Fruit fly (Drosophila melanogaster) whole organism, embryonic: ENCODE results near the gene CG17601.

Experiments
- CG11093 ChIP-seq: fragments of 200-800 bp; sonication (Bioruptor generic); IDR thresholded peaks from 3 replicates; pipeline ENCODE4 v1.3.6; 2022; ENCODE audit warnings: missing biosample characterization, missing genetic modification characterization
- CG15269 ChIP-seq: fragments of 200-800 bp; sonication (Bioruptor generic); optimal IDR thresholded peaks from 2 replicates; lab custom pipeline; 2018; ENCODE audit warnings: missing biosample characterization, mild to moderate bottlenecking, missing genetic modification characterization, moderate library complexity
- CG2678 ChIP-seq: fragments of 200-800 bp; sonication (Bioruptor generic); optimal IDR thresholded peaks from 3 replicates; lab custom pipeline; 2019; ENCODE audit warnings: missing biosample characterization, mild to moderate bottlenecking, missing genetic modification characterization, moderate library complexity
- ato ChIP-seq: fragments of 200-800 bp; sonication (Bioruptor generic); IDR thresholded peaks from 2 replicates; pipeline ENCODE4 v1.3.6; 2022; ENCODE audit warnings: missing biosample characterization, missing genetic modification characterization; ENCODE audit not compliant: partially characterized antibody
- kah ChIP-seq: fragments of 200-800 bp; sonication (Bioruptor generic); optimal IDR thresholded peaks from 2 replicates; lab custom pipeline; 2018; ENCODE audit warnings: missing biosample characterization, mild to moderate bottlenecking, missing genetic modification characterization
- pum ChIP-seq: fragments of 200-800 bp; sonication (Bioruptor generic); optimal IDR thresholded peaks from 2 replicates; lab custom pipeline; 2016; ENCODE audit warnings: missing biosample characterization, missing genetic modification characterization
- stc ChIP-seq: fragments of 200-800 bp; sonication (Bioruptor generic); IDR thresholded peaks from 2 replicates; pipeline ENCODE4 v1.3.6; 2022; ENCODE audit warnings: missing biosample characterization, missing genetic modification characterization
- zf30C ChIP-seq: fragments of 200-800 bp; sonication (Bioruptor generic); optimal IDR thresholded peaks from 3 replicates; lab custom pipeline; 2018; ENCODE audit warnings: missing biosample characterization, mild to moderate bottlenecking, missing genetic modification characterization

dm6 chrX:22575082-22575481 is 28.2 kb downstream of the CG17601 start:
- no peak for TF ChIP-seq CG15269
- TF ChIP-seq CG2678 (tag; lab: Kevin White, UChicago) = no peak
- no peak for TF ChIP-seq zf30C (GFP tag; lab: Kevin White, UChicago)
- no peak for TF ChIP-seq pum (GFP tag; lab: Kevin White, UChicago)
- TF ChIP-seq CG11093 (GFP tag; lab: Robert Waterston, UW) = no peak
- TF ChIP-seq kah (GFP tag; lab: Kevin White, UChicago) = no peak
- TF ChIP-seq ato (GFP tag; lab: Robert Waterston, UW) = no peak
- no peak for TF ChIP-seq stc (GFP tag; lab: Robert Waterston, UW)
